Fruit fly (Drosophila melanogaster) whole organism, embryonic: Measurements from ENCODE around the gene CG33160.

Experiments used
- Blimp-1 ChIP-seq: fragments of 200-800 bp; sonication (Bioruptor generic); optimal IDR thresholded peaks from 3 replicates; lab custom pipeline; 2018; ENCODE audit warnings: missing biosample characterization, missing genetic modification characterization, mild to moderate bottlenecking, moderate library complexity, missing genetic modification reagents
- CG12391 ChIP-seq: fragments of 200-800 bp; sonication (Bioruptor generic); optimal IDR thresholded peaks from 3 replicates; lab custom pipeline; 2018; ENCODE audit warnings: missing biosample characterization, mild to moderate bottlenecking, missing genetic modification characterization, moderate library complexity
- CG1529 ChIP-seq: fragments of 200-800 bp; sonication (Bioruptor generic); optimal IDR thresholded peaks from 3 replicates; lab custom pipeline; 2018; ENCODE audit warnings: missing biosample characterization, missing genetic modification characterization
- CG15514 ChIP-seq: fragments of 200-800 bp; sonication (Bioruptor generic); optimal IDR thresholded peaks from 3 replicates; lab custom pipeline; 2017; ENCODE audit warnings: missing biosample characterization, missing genetic modification characterization, mild to moderate bottlenecking, moderate library complexity, missing genetic modification reagents
- CG16815 ChIP-seq: fragments of 200-800 bp; sonication (Bioruptor generic); optimal IDR thresholded peaks from 3 replicates; lab custom pipeline; 2017; ENCODE audit warnings: missing biosample characterization, mild to moderate bottlenecking, missing genetic modification characterization
- CG1792 ChIP-seq: fragments of 200-800 bp; sonication (Bioruptor generic); optimal IDR thresholded peaks from 2 replicates; lab custom pipeline; 2016; ENCODE audit warnings: missing biosample characterization, missing genetic modification characterization
- CG2199 ChIP-seq: fragments of 200-800 bp; sonication (Bioruptor generic); IDR thresholded peaks from 3 replicates; pipeline ENCODE4 v1.3.6; 2022; ENCODE audit warnings: missing biosample characterization, missing genetic modification characterization
- CG30403 ChIP-seq: fragments of 200-800 bp; sonication (Bioruptor generic); optimal IDR thresholded peaks from 3 replicates; lab custom pipeline; 2016; ENCODE audit warnings: missing biosample characterization, missing genetic modification characterization
- CG43689 ChIP-seq: fragments of 200-800 bp; sonication (Bioruptor generic); IDR thresholded peaks from 2 replicates; pipeline ENCODE4 v1.3.6; 2022; ENCODE audit warnings: missing biosample characterization, missing genetic modification characterization
- CG6254 ChIP-seq: fragments of 200-800 bp; sonication (Bioruptor generic); optimal IDR thresholded peaks from 3 replicates; lab custom pipeline; 2017; ENCODE audit warnings: mild to moderate bottlenecking, missing biosample characterization, missing genetic modification reagents, missing genetic modification characterization
- CG7786 ChIP-seq: fragments of 200-800 bp; sonication (Bioruptor generic); optimal IDR thresholded peaks from 2 replicates; lab custom pipeline; 2016; ENCODE audit warnings: missing biosample characterization, missing genetic modification characterization
- CG7839 ChIP-seq: fragments of 200-800 bp; sonication (Bioruptor generic); optimal IDR thresholded peaks from 3 replicates; lab custom pipeline; 2018; ENCODE audit warnings: missing biosample characterization, mild to moderate bottlenecking, missing genetic modification characterization, moderate library complexity
- CHES-1-like ChIP-seq: fragments of 200-800 bp; sonication (Bioruptor generic); optimal IDR thresholded peaks from 2 replicates; lab custom pipeline; 2016; ENCODE audit warnings: missing biosample characterization, missing genetic modification characterization
- CoRest ChIP-seq: fragments of 200-800 bp; sonication (Bioruptor generic); optimal IDR thresholded peaks from 3 replicates; lab custom pipeline; 2018; ENCODE audit warnings: missing biosample characterization, mild to moderate bottlenecking, missing genetic modification characterization, moderate library complexity
- Dek ChIP-seq: fragments of 200-800 bp; sonication (Bioruptor generic); optimal IDR thresholded peaks from 3 replicates; lab custom pipeline; 2019; ENCODE audit warnings: missing biosample characterization, mild to moderate bottlenecking, missing genetic modification characterization, moderate library complexity
- Dref ChIP-seq: fragments of 200-800 bp; sonication (Bioruptor generic); IDR thresholded peaks from 2 replicates; pipeline ENCODE4 v1.3.6; 2022; ENCODE audit warnings: missing biosample characterization, missing genetic modification characterization
- Gug ChIP-seq: fragments of 200-800 bp; sonication (Bioruptor generic); IDR thresholded peaks from 4 replicates; pipeline ENCODE4 v1.3.6; 2022; ENCODE audit warnings: missing biosample characterization, missing genetic modification characterization
- HmgZ ChIP-seq: fragments of 200-800 bp; sonication (Bioruptor generic); optimal IDR thresholded peaks from 2 replicates; lab custom pipeline; 2018; ENCODE audit warnings: missing biosample characterization, mild to moderate bottlenecking, missing genetic modification characterization
- Hr51 ChIP-seq, 2 experiments: fragments of 200-800 bp; sonication (Bioruptor generic); optimal IDR thresholded peaks; 2 replicates in 1 of 2; 3 replicates in 1 of 2; lab custom pipeline; 2016 to 2018; ENCODE audit warnings: missing biosample characterization in 2 of 2, missing genetic modification characterization in 2 of 2, mild to moderate bottlenecking in 1 of 2, moderate library complexity in 1 of 2
- Myb ChIP-seq: fragments of 200-800 bp; sonication (Bioruptor generic); optimal IDR thresholded peaks from 2 replicates; lab custom pipeline; 2016; ENCODE audit warnings: missing biosample characterization, missing genetic modification characterization
- Sox102F ChIP-seq: fragments of 200-800 bp; sonication (Bioruptor generic); optimal IDR thresholded peaks from 2 replicates; lab custom pipeline; 2018; ENCODE audit warnings: missing biosample characterization, mild to moderate bottlenecking, missing genetic modification characterization, moderate library complexity
- amos ChIP-seq: fragments of 200-800 bp; sonication (Bioruptor generic); IDR thresholded peaks from 2 replicates; pipeline ENCODE4 v1.3.6; 2022; ENCODE audit warnings: missing biosample characterization, missing genetic modification characterization; ENCODE audit not compliant: partially characterized antibody
- corto ChIP-seq: fragments of 200-800 bp; sonication (Bioruptor generic); optimal IDR thresholded peaks from 2 replicates; lab custom pipeline; 2016; ENCODE audit warnings: missing biosample characterization, mild to moderate bottlenecking, missing genetic modification characterization, moderate library complexity
- dmrt99B ChIP-seq: fragments of 200-800 bp; sonication (Bioruptor generic); optimal IDR thresholded peaks from 2 replicates; lab custom pipeline; 2018; ENCODE audit warnings: missing biosample characterization, mild to moderate bottlenecking, missing genetic modification characterization, moderate library complexity
- exex ChIP-seq: fragments of 200-800 bp; sonication (Bioruptor generic); optimal IDR thresholded peaks from 4 replicates; lab custom pipeline; 2018; ENCODE audit warnings: missing biosample characterization, mild to moderate bottlenecking, missing genetic modification characterization, moderate library complexity
- gem ChIP-seq: fragments of 200-800 bp; sonication (Bioruptor generic); optimal IDR thresholded peaks from 2 replicates; lab custom pipeline; 2019; ENCODE audit warnings: missing biosample characterization, mild to moderate bottlenecking, missing genetic modification characterization, moderate library complexity
- knrl ChIP-seq: fragments of 200-800 bp; sonication (Bioruptor generic); IDR thresholded peaks from 3 replicates; pipeline ENCODE4 v1.3.6; 2022; ENCODE audit warnings: missing biosample characterization, missing genetic modification characterization; ENCODE audit not compliant: partially characterized antibody
- lbe ChIP-seq: fragments of 200-800 bp; sonication (Bioruptor generic); optimal IDR thresholded peaks from 2 replicates; lab custom pipeline; 2016; ENCODE audit warnings: missing biosample characterization, mild to moderate bottlenecking, missing genetic modification characterization
- nmo ChIP-seq: fragments of 200-800 bp; sonication (Bioruptor generic); optimal IDR thresholded peaks from 2 replicates; lab custom pipeline; 2018; ENCODE audit warnings: missing biosample characterization, mild to moderate bottlenecking, missing genetic modification characterization, moderate library complexity
- pan ChIP-seq, 4 experiments: fragments of >200 bp in 3 of 4; fragments of 200-800 bp in 1 of 4; sonication (Bioruptor generic) in 1 of 4; optimal IDR thresholded peaks in 3 of 4; IDR thresholded peaks in 1 of 4; 2 replicates each; pipeline versions ENCODE4 v1.3.6 to Lab custom; 2017 to 2022; ENCODE audit warnings: missing biosample characterization in 2 of 4, missing genetic modification characterization in 2 of 4, mixed read lengths in 1 of 4
- sens ChIP-seq: fragments of 200-800 bp; sonication (Bioruptor generic); peaks from one replicate; lab custom pipeline; 2016; ENCODE audit warnings: missing biosample characterization, missing genetic modification characterization
- sisA ChIP-seq: fragments of 200-800 bp; sonication (Bioruptor generic); IDR thresholded peaks from 2 replicates; pipeline ENCODE4 v1.3.6; 2022; ENCODE audit warnings: missing biosample characterization, missing genetic modification characterization
- slbo ChIP-seq: fragments of 200-800 bp; sonication (Bioruptor generic); IDR thresholded peaks from 2 replicates; pipeline ENCODE4 v1.3.6; 2022; ENCODE audit warnings: missing biosample characterization, missing genetic modification characterization

CG33160 gene

DNA sequence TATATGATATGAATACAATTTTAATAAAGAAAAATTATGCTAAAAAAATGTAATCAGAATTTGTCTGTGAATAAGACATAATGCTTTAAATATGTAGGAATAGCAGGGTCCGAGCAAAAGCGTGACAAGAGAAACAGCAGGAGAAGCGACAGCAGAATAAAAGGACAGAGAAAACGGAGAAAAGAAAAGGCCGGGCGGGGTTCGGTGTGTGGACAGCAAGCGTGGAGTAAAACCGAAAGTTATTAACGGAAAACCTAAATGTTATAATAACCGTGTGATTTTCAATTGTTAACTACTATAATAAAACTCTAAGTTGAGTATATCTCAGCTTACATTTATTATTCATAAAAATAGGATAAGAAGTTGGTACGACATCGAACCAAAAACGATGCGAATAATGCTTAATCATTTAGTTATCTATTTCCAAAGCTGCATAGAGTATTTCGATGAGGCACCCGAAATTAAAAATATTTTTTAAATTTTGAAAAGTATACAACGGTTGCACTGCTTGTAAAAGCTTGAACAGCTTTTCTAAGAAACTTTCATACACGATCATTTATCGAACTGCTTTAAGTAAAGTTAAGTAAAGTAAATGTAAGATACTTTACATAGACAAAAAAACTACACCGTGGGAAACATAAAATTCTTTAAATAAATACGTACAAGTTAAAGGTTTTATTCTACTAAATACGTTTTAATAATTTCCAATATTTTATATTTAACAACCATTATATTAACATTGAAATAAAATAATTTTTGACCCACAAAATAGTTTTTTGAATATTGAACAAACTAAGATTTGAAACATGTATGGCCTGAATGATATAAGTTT lies 45.7 kb upstream of the CG33160 start (continued):
- TF ChIP-seq slbo, result peak; percentile 56; the same call in 1 of the 2 replicates
- TF ChIP-seq CG12391 (tag; lab: Kevin White, UChicago), result peak; percentile 27
- peak; percentile 49 for TF ChIP-seq Dref (GFP tag; lab: Robert Waterston, UW)
- peak; percentile 7 for TF ChIP-seq CoRest (tag; lab: Kevin White, UChicago)
- peak; percentile 94 for TF ChIP-seq Myb (GFP tag; lab: Kevin White, UChicago)
- peak in 1 of 2 experiments; percentile 8 for TF ChIP-seq Hr51 (GFP tag; optimal IDR thresholded peaks at IDR 0.05; lab: Kevin White, UChicago)
- no peak for TF ChIP-seq pan (optimal IDR thresholded peaks at IDR 0.05; lab: Kevin White, UChicago)
- TF ChIP-seq pan (GFP tag; optimal IDR thresholded peaks at IDR 0.05 in 1 of 2, IDR thresholded peaks at IDR 0.05 in 1 of 2), result peak in 1 of 2 experiments; percentile 21
- TF ChIP-seq CG30403 (GFP tag; lab: Kevin White, UChicago), result peak; percentile 1
- TF ChIP-seq CG16815 (GFP tag; lab: Kevin White, UChicago), result no peak
- no peak for TF ChIP-seq CHES-1-like
- TF ChIP-seq amos (GFP tag; lab: Robert Waterston, UW), result no peak
- peak; percentile 64 for TF ChIP-seq corto (GFP tag; lab: Kevin White, UChicago)
- TF ChIP-seq lbe (GFP tag; lab: Kevin White, UChicago), result peak; percentile 60
- TF ChIP-seq CG7839 (tag; lab: Kevin White, UChicago), result peak; percentile 17
- TF ChIP-seq CG1792 (GFP tag; lab: Kevin White, UChicago), result no peak
- TF ChIP-seq Blimp-1, result peak; percentile 19
- TF ChIP-seq Gug (GFP tag; lab: Robert Waterston, UW), result no peak
- no peak for TF ChIP-seq CG43689
- peak; percentile 30; the same call in 1 of the 3 replicates for TF ChIP-seq knrl
- TF ChIP-seq CG2199 (GFP tag; lab: Robert Waterston, UW), result no peak
- TF ChIP-seq CG7786, result no peak
- TF ChIP-seq HmgZ (tag; lab: Kevin White, UChicago), result peak; percentile 50
- TF ChIP-seq Dek (tag; lab: Kevin White, UChicago), result peak; percentile 0
- TF ChIP-seq CG1529 (GFP tag; lab: Kevin White, UChicago), result no peak
- peak; percentile 45 for TF ChIP-seq sens (GFP tag; lab: Kevin White, UChicago)
- peak; percentile 23 for TF ChIP-seq CG15514 (GFP tag; lab: Kevin White, UChicago)
- peak; percentile 2 for TF ChIP-seq Sox102F
- TF ChIP-seq dmrt99B (tag; lab: Kevin White, UChicago), result peak; percentile 0
- no peak for TF ChIP-seq sisA (GFP tag; lab: Robert Waterston, UW)
- peak; percentile 44 for TF ChIP-seq gem (tag; lab: Kevin White, UChicago)
- TF ChIP-seq nmo (GFP tag; lab: Kevin White, UChicago), result peak; percentile 3

DNA sequence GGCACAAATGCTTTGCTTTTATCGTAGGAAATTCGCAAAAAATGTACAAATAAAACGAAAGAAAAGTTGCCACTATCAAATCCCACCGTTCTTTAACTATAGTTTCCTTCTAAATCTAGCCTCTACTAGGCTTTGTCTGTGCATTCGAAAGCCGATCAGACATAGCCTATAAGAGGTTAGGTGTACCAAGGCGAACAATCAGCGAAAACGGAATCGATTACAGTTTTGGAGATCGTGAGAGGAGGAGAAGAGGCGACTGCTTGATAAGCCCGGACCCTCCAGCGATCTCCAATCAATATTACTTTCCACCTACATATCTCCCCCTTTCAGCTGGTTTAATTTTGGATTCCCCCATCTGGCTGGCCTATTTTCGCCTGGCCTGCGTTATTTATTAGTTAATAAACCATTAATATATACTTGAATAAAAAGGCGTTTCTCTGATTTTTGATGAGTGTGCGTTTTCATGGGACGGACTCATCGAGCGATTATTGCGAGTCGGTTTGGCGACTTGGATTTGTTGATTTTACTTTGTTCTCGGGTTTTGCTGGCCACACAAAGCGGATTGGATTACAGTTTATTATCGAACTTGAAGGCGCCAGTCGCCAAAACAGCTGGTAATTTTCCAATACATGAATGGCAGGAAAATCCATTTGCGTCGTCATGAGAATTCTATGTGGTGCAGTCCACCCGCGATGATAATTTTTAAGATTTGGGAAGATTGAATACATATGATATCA lies 44.9 kb upstream of the CG33160 start:
- TF ChIP-seq exex (tag; lab: Kevin White, UChicago) (peak; percentile 7), corto (GFP tag; lab: Kevin White, UChicago) (peak; percentile 37), CG6254 (GFP tag; lab: Kevin White, UChicago) (no peak)
